Worm (Caenorhabditis elegans): Measurements from ENCODE around the gene ethe-1.

DNA sequence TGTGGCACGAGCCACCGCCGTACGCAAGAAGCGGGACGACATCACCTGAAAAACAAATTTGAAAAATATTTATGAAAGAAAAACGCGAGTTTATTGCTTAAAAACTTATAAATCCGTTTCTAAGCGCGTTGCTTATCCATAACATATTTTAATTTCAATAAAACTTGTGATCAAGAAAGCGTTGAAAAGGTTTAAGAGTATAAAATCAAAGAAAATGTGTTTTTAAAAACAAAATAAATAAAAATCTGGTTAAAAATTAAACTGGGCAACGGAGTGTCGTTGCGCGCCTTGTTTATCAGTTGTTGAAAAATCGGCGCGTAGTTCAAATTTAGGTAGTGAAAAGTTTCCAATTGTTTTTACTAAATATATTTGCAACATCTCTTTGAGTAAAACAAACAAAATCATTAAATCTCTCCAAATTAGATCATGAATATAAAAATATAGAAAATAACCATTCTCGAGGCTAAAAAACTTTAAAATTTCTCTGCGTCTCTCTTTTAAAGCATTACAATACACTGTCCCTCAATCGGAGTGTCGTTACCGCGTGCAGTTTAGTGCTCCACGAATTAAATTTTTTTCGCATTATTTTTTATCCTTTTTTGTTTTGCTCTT, 16.4 kb upstream of the ethe-1 start, which contains the start of gene ndua-5:
- TF ChIP-seq elt-1 (tag; optimal IDR thresholded peaks at IDR 0.05) (no peak), R02D3.7 (tag; optimal IDR thresholded peaks at IDR 0.05) (no peak), unc-39 (tag; optimal IDR thresholded peaks at IDR 0.05) (no peak), ztf-11 (tag; optimal IDR thresholded peaks at IDR 0.05) (no peak), ama-1 (optimal IDR thresholded peaks at IDR 0.05) (no peak), lsy-2 (tag; optimal IDR thresholded peaks at IDR 0.05) (peak in 1 of 2 experiments; percentile 70), snpc-4 (tag; optimal IDR thresholded peaks at IDR 0.05) (peak; percentile 68)

Measured in whole organism, L2 larva.